Worm (Caenorhabditis elegans): ENCODE results near the gene Y37A1A.4.
A peak's percentile ranks its signal among the peaks of the same experiment; 100 is the strongest.

Gene Y37A1A.4

DNA sequence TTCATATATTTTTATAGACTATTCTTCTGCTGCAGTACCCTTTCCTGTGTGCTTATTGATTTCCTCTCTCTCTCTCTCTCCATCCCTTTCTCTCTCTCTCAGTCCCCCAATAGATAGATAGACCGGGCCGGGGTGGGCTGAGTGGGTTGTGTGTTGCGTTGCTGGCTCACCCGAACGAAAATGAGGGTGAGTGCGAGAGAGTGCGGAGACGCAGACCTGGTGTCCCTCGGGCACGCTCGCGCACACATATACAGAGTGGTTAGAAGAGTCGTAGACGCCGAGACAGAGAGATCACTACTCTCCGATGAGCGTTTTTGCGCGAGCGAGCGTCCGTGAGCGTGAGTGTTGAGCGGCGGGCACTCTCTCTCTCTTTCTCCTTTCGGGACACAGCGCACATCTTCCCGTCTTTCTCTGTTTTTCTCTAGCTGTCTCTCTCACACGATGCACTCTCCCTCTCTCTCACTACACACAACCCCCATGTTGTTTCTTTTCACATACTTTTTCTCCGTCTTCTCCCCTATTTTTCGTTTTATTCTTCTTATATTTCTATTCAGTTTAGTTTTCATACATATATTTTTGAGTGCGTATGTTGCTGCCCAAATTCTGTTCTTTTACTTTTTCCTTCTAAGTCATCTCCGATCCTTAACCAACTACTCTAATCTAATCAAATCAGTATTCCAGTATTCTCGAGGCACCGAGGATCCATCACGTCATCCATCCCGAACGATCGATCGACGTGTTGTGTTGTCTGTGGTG lies 46.6 kb upstream of the Y37A1A.4 start, which contains the start of gene lin-66 (continued):
- peak; percentile 90 for TF ChIP-seq nhr-47 (tag; optimal IDR thresholded peaks at IDR 0.05)
- peak; percentile 47 for TF ChIP-seq elt-2 (tag; optimal IDR thresholded peaks at IDR 0.05)
- TF ChIP-seq nhr-71 (tag; optimal IDR thresholded peaks at IDR 0.05), result peak; percentile 96
- peak; percentile 90 for TF ChIP-seq tbx-2 (tag; optimal IDR thresholded peaks at IDR 0.05)
- peak; percentile 56 to 68 for TF ChIP-seq lin-35 (GFP tag; optimal IDR thresholded peaks at IDR 0.05)
- TF ChIP-seq nhr-85 (tag), result peak; percentile 82
- TF ChIP-seq rnt-1 (tag; optimal IDR thresholded peaks at IDR 0.05), result peak; percentile 63
- TF ChIP-seq fkh-8 (tag; optimal IDR thresholded peaks at IDR 0.05), result peak; percentile 93
- TF ChIP-seq nhr-77 (tag; optimal IDR thresholded peaks at IDR 0.05), result peak; percentile 84
- peak; percentile 76 for TF ChIP-seq xbp-1 (tag; optimal IDR thresholded peaks at IDR 0.05)
- TF ChIP-seq unc-30 (tag; optimal IDR thresholded peaks at IDR 0.05), result no peak
- peak; percentile 36 to 55 (median 36) for TF ChIP-seq dpl-1 (GFP tag; optimal IDR thresholded peaks at IDR 0.05)
- TF ChIP-seq blmp-1 (tag; optimal IDR thresholded peaks at IDR 0.05), result peak; percentile 73
- TF ChIP-seq mdl-1 (tag; optimal IDR thresholded peaks at IDR 0.05), result peak in 1 of 2 experiments; percentile 90
- TF ChIP-seq sup-37 (GFP tag; optimal IDR thresholded peaks at IDR 0.05), result peak; percentile 51
- TF ChIP-seq aly-2 (tag; optimal IDR thresholded peaks at IDR 0.05), result peak; percentile 69
- peak; percentile 51 for TF ChIP-seq fos-1 (tag; optimal IDR thresholded peaks at IDR 0.05)
- TF ChIP-seq ztf-4 (tag; optimal IDR thresholded peaks at IDR 0.05), result no peak
- TF ChIP-seq ceh-88 (GFP tag; IDR thresholded peaks at IDR 0.05), result no peak
- peak; percentile 78 for TF ChIP-seq lin-13 (GFP tag; optimal IDR thresholded peaks at IDR 0.05)
- TF ChIP-seq fkh-10 (GFP tag; optimal IDR thresholded peaks at IDR 0.05), result peak; percentile 61
- peak; percentile 77 for TF ChIP-seq egl-13 (tag; optimal IDR thresholded peaks at IDR 0.05)
- peak; percentile 33 for TF ChIP-seq snpc-4 (tag; optimal IDR thresholded peaks at IDR 0.05)
- no peak for TF ChIP-seq fkh-4 (tag; optimal IDR thresholded peaks at IDR 0.05; ENCODE audit: borderline replicate concordance)
- TF ChIP-seq elt-3 (tag; optimal IDR thresholded peaks at IDR 0.05), result peak in 3 of 6 experiments; percentile 3 to 53 (median 13)
- TF ChIP-seq F16B12.6 (tag; optimal IDR thresholded peaks at IDR 0.05), result peak; percentile 35
- TF ChIP-seq lsy-2 (tag; optimal IDR thresholded peaks at IDR 0.05), result peak; percentile 74 to 88
- TF ChIP-seq nhr-28 (tag; optimal IDR thresholded peaks at IDR 0.05), result no peak
- no peak for TF ChIP-seq unc-98 (GFP tag; IDR thresholded peaks at IDR 0.05)
- TF ChIP-seq hlh-4 (tag; optimal IDR thresholded peaks at IDR 0.05), result no peak
- no peak for TF ChIP-seq pqm-1 (tag; optimal IDR thresholded peaks at IDR 0.05)
- TF ChIP-seq aha-1 (tag; optimal IDR thresholded peaks at IDR 0.05), result peak; percentile 18
- TF ChIP-seq lin-15B (tag; optimal IDR thresholded peaks at IDR 0.05), result peak; percentile 47
- peak; percentile 62 for TF ChIP-seq lir-3 (tag; optimal IDR thresholded peaks at IDR 0.05; ENCODE audit: poor library complexity)
- TF ChIP-seq isw-1 (GFP tag; IDR thresholded peaks at IDR 0.05), result peak; percentile 80
- no peak for TF ChIP-seq zag-1 (tag; optimal IDR thresholded peaks at IDR 0.05)
- no peak for TF ChIP-seq pag-3 (tag; optimal IDR thresholded peaks at IDR 0.05; ENCODE audit: borderline replicate concordance, insufficient read depth)
- TF ChIP-seq hlh-17 (GFP tag; optimal IDR thresholded peaks at IDR 0.05; ENCODE audit: borderline replicate concordance), result no peak
- peak in 1 of 2 experiments; percentile 44 for TF ChIP-seq egl-27 (tag; optimal IDR thresholded peaks at IDR 0.05)
- TF ChIP-seq C34B4.2 (tag; optimal IDR thresholded peaks at IDR 0.05), result no peak

DNA sequence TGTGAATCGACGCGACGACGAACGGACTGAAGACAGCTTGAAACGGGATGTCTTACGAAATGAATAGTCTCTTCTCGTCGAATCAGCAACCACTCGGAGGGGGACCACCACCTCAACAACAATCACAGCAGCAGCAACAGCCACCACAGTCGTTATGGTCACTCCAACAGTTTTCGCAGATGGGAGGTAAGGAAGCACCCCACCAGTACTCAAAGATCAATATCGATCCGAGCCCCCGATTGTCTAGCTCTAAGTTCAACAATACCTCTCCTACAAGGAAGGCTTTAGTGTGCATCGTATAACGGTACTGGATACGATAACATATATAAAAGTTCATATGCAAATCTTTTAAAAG lies 46.0 kb upstream of the Y37A1A.4 start:
- peak; percentile 72 for TF ChIP-seq alr-1 (tag; optimal IDR thresholded peaks at IDR 0.05; ENCODE audit: borderline replicate concordance)
- TF ChIP-seq nhr-85 (tag), result no peak
- TF ChIP-seq nhr-90 (tag; optimal IDR thresholded peaks at IDR 0.05; ENCODE audit: poor library complexity), result no peak

Measured in whole organism, L1 larva.